Fruit fly (Drosophila melanogaster) whole organism, embryonic: ENCODE results near the gene tbrd-1.
A peak's percentile ranks its signal among the peaks of the same experiment; 100 is the strongest.

Experiments
- ATbp ChIP-seq: fragments of 200-800 bp; sonication (Bioruptor generic); optimal IDR thresholded peaks from 2 replicates; lab custom pipeline; 2017; ENCODE audit warnings: missing biosample characterization, mild to moderate bottlenecking, missing genetic modification characterization, missing genetic modification reagents
- Abd-B ChIP-seq: fragments of 200-800 bp; sonication (Bioruptor generic); optimal IDR thresholded peaks from 2 replicates; lab custom pipeline; 2018; ENCODE audit warnings: missing biosample characterization, mild to moderate bottlenecking, missing genetic modification characterization, moderate library complexity
- CG1024 ChIP-seq: fragments of 200-800 bp; sonication (Bioruptor generic); IDR thresholded peaks from 2 replicates; pipeline ENCODE4 v1.3.6; 2022; ENCODE audit warnings: missing biosample characterization, missing genetic modification characterization
- CG10543 ChIP-seq: fragments of 200-800 bp; sonication (Bioruptor generic); optimal IDR thresholded peaks from 3 replicates; lab custom pipeline; 2017; ENCODE audit warnings: missing biosample characterization, mild to moderate bottlenecking, missing genetic modification characterization, moderate library complexity
- CG12104 ChIP-seq: fragments of 200-800 bp; sonication (Bioruptor generic); optimal IDR thresholded peaks from 3 replicates; lab custom pipeline; 2016; ENCODE audit warnings: missing biosample characterization, missing genetic modification characterization
- CG12155 ChIP-seq: fragments of 200-800 bp; sonication (Bioruptor generic); optimal IDR thresholded peaks from 3 replicates; lab custom pipeline; 2016; ENCODE audit warnings: missing biosample characterization, missing genetic modification characterization
- CG12769 ChIP-seq: fragments of 200-800 bp; sonication (Bioruptor generic); optimal IDR thresholded peaks from 2 replicates; lab custom pipeline; 2019; ENCODE audit warnings: missing biosample characterization, mild to moderate bottlenecking, missing genetic modification characterization, moderate library complexity
- CG13296 ChIP-seq: fragments of 200-800 bp; sonication (Bioruptor generic); optimal IDR thresholded peaks from 3 replicates; lab custom pipeline; 2018; ENCODE audit warnings: missing biosample characterization, mild to moderate bottlenecking, missing genetic modification characterization
- CG13624 ChIP-seq: fragments of 200-800 bp; sonication (Bioruptor generic); optimal IDR thresholded peaks from 2 replicates; lab custom pipeline; 2016; ENCODE audit warnings: missing biosample characterization, missing genetic modification characterization
- CG14441 ChIP-seq: fragments of 200-800 bp; sonication (Bioruptor generic); IDR thresholded peaks from 2 replicates; pipeline ENCODE4 v1.3.6; 2022; ENCODE audit warnings: missing biosample characterization, missing genetic modification characterization
- CG1529 ChIP-seq: fragments of 200-800 bp; sonication (Bioruptor generic); optimal IDR thresholded peaks from 3 replicates; lab custom pipeline; 2018; ENCODE audit warnings: missing biosample characterization, missing genetic modification characterization
- CG17328 ChIP-seq: fragments of 200-800 bp; sonication (Bioruptor generic); IDR thresholded peaks from 2 replicates; pipeline ENCODE4 v1.3.6; 2022; ENCODE audit warnings: missing biosample characterization, missing genetic modification characterization
- CG17361 ChIP-seq: fragments of 200-800 bp; sonication (Bioruptor generic); IDR thresholded peaks from 3 replicates; pipeline ENCODE4 v1.3.6; 2022; ENCODE audit warnings: missing biosample characterization, missing genetic modification characterization
- CG1792 ChIP-seq: fragments of 200-800 bp; sonication (Bioruptor generic); optimal IDR thresholded peaks from 2 replicates; lab custom pipeline; 2016; ENCODE audit warnings: missing biosample characterization, missing genetic modification characterization
- CG2129 ChIP-seq: fragments of 200-800 bp; sonication (Bioruptor generic); IDR thresholded peaks from 2 replicates; pipeline ENCODE4 v1.3.6; 2022; ENCODE audit warnings: missing biosample characterization, missing genetic modification characterization; ENCODE audit not compliant: partially characterized antibody
- CG2889 ChIP-seq: fragments of 200-800 bp; sonication (Bioruptor generic); IDR thresholded peaks from 3 replicates; pipeline ENCODE4 v1.3.6; 2022; ENCODE audit warnings: missing biosample characterization, missing genetic modification characterization
- CG31224 ChIP-seq: fragments of 200-800 bp; sonication (Bioruptor generic); IDR thresholded peaks from 2 replicates; pipeline ENCODE4 v1.3.6; 2022; ENCODE audit warnings: missing biosample characterization, missing genetic modification characterization
- CG32772 ChIP-seq: fragments of 200-800 bp; sonication (Bioruptor generic); IDR thresholded peaks from 2 replicates; pipeline ENCODE4 v1.3.6; 2022; ENCODE audit warnings: missing biosample characterization, missing genetic modification characterization
- CG4707 ChIP-seq: fragments of 200-800 bp; sonication (Bioruptor generic); optimal IDR thresholded peaks from 2 replicates; lab custom pipeline; 2018; ENCODE audit warnings: missing biosample characterization, mild to moderate bottlenecking, missing genetic modification characterization, moderate library complexity
- CG7786 ChIP-seq: fragments of 200-800 bp; sonication (Bioruptor generic); optimal IDR thresholded peaks from 2 replicates; lab custom pipeline; 2016; ENCODE audit warnings: missing biosample characterization, missing genetic modification characterization
- CG8290 ChIP-seq, 3 experiments: fragments of 200-800 bp; sonication (Bioruptor generic); optimal IDR thresholded peaks; 2 replicates each; lab custom pipeline; 2016 to 2019; ENCODE audit warnings: missing biosample characterization in 3 of 3, missing genetic modification characterization in 3 of 3, mild to moderate bottlenecking in 2 of 3, moderate library complexity in 1 of 3
- CG9876 ChIP-seq: fragments of 200-800 bp; sonication (Bioruptor generic); optimal IDR thresholded peaks from 2 replicates; lab custom pipeline; 2016; ENCODE audit warnings: missing biosample characterization, missing genetic modification characterization
- CrebB ChIP-seq: fragments of 200-800 bp; sonication (Bioruptor generic); optimal IDR thresholded peaks from 3 replicates; lab custom pipeline; 2018; ENCODE audit warnings: missing biosample characterization, mild to moderate bottlenecking, missing genetic modification characterization
- D19A ChIP-seq: fragments of 200-800 bp; optimal IDR thresholded peaks from 3 replicates; lab custom pipeline; 2019; ENCODE audit warnings: missing biosample characterization, mild to moderate bottlenecking, missing genetic modification characterization, moderate library complexity
- Dek ChIP-seq: fragments of 200-800 bp; sonication (Bioruptor generic); optimal IDR thresholded peaks from 3 replicates; lab custom pipeline; 2019; ENCODE audit warnings: missing biosample characterization, mild to moderate bottlenecking, missing genetic modification characterization, moderate library complexity
- Drgx ChIP-seq: fragments of 200-800 bp; sonication (Bioruptor generic); IDR thresholded peaks from 2 replicates; pipeline ENCODE4 v1.3.6; 2022; ENCODE audit warnings: missing biosample characterization, missing genetic modification characterization
- Gsc ChIP-seq: fragments of 200-800 bp; sonication (Bioruptor generic); IDR thresholded peaks from 2 replicates; pipeline ENCODE4 v1.3.6; 2022; ENCODE audit warnings: missing biosample characterization, missing genetic modification characterization
- Gug ChIP-seq: fragments of 200-800 bp; sonication (Bioruptor generic); IDR thresholded peaks from 4 replicates; pipeline ENCODE4 v1.3.6; 2022; ENCODE audit warnings: missing biosample characterization, missing genetic modification characterization
- H2.0 ChIP-seq: fragments of 200-800 bp; sonication (Bioruptor generic); IDR thresholded peaks from 2 replicates; pipeline ENCODE4 v1.3.6; 2022; ENCODE audit warnings: missing biosample characterization, missing genetic modification characterization
- HmgD ChIP-seq: fragments of 200-800 bp; sonication (Bioruptor generic); optimal IDR thresholded peaks from 3 replicates; lab custom pipeline; 2016; ENCODE audit warnings: missing biosample characterization, missing genetic modification characterization
- Lhr ChIP-seq: fragments of 200-800 bp; sonication (Bioruptor generic); optimal IDR thresholded peaks from 3 replicates; lab custom pipeline; 2017; ENCODE audit warnings: mild to moderate bottlenecking, missing biosample characterization, missing genetic modification reagents, missing genetic modification characterization
- Poxn ChIP-seq: fragments of 200-800 bp; sonication (Bioruptor generic); IDR thresholded peaks from 2 replicates; pipeline ENCODE4 v1.3.6; 2022; ENCODE audit warnings: missing biosample characterization, missing genetic modification characterization
- Rx ChIP-seq: fragments of 200-800 bp; sonication (Bioruptor generic); IDR thresholded peaks from 2 replicates; pipeline ENCODE4 v1.3.6; 2022; ENCODE audit warnings: missing biosample characterization, missing genetic modification characterization
- Sry-β ChIP-seq: fragments of 200-800 bp; sonication (Bioruptor generic); optimal IDR thresholded peaks from 2 replicates; lab custom pipeline; 2018; ENCODE audit warnings: missing biosample characterization, mild to moderate bottlenecking, missing genetic modification characterization, moderate library complexity
- Sry-δ ChIP-seq: fragments of 200-800 bp; sonication (Bioruptor generic); optimal IDR thresholded peaks from 2 replicates; lab custom pipeline; 2016; ENCODE audit warnings: missing biosample characterization, missing genetic modification characterization
- Tbp ChIP-seq: fragments of >200 bp; optimal IDR thresholded peaks from 2 replicates; lab custom pipeline; 2018; ENCODE audit warnings: missing biosample characterization, missing genetic modification characterization
- ab ChIP-seq: fragments of 200-800 bp; sonication (Bioruptor generic); optimal IDR thresholded peaks from 2 replicates; lab custom pipeline; 2016; ENCODE audit warnings: missing biosample characterization, missing genetic modification characterization
- amos ChIP-seq: fragments of 200-800 bp; sonication (Bioruptor generic); IDR thresholded peaks from 2 replicates; pipeline ENCODE4 v1.3.6; 2022; ENCODE audit warnings: missing biosample characterization, missing genetic modification characterization; ENCODE audit not compliant: partially characterized antibody
- ase ChIP-seq: fragments of 200-800 bp; sonication (Bioruptor generic); IDR thresholded peaks from 3 replicates; pipeline ENCODE4 v1.3.6; 2022; ENCODE audit warnings: missing biosample characterization, missing genetic modification characterization
- bab2 ChIP-seq: fragments of 200-800 bp; sonication (Bioruptor generic); optimal IDR thresholded peaks from 2 replicates; lab custom pipeline; 2016; ENCODE audit warnings: missing biosample characterization, missing genetic modification characterization
- danr ChIP-seq: fragments of 200-800 bp; sonication (Bioruptor generic); IDR thresholded peaks from 2 replicates; pipeline ENCODE4 v1.3.6; 2022; ENCODE audit warnings: missing biosample characterization, missing genetic modification characterization
- jumu ChIP-seq: fragments of 200-800 bp; sonication (Bioruptor generic); optimal IDR thresholded peaks from 3 replicates; lab custom pipeline; 2016; ENCODE audit warnings: missing biosample characterization, missing genetic modification characterization
- kay ChIP-seq: fragments of 200-800 bp; sonication (Bioruptor generic); optimal IDR thresholded peaks from 2 replicates; lab custom pipeline; 2016; ENCODE audit warnings: missing biosample characterization, missing genetic modification characterization
- lab ChIP-seq: fragments of 200-800 bp; sonication (Bioruptor generic); optimal IDR thresholded peaks from 3 replicates; lab custom pipeline; 2017; ENCODE audit warnings: missing biosample characterization, missing genetic modification characterization, mild to moderate bottlenecking, moderate library complexity, missing genetic modification reagents
- lbe ChIP-seq: fragments of 200-800 bp; sonication (Bioruptor generic); optimal IDR thresholded peaks from 2 replicates; lab custom pipeline; 2016; ENCODE audit warnings: missing biosample characterization, mild to moderate bottlenecking, missing genetic modification characterization
- nerfin-1 ChIP-seq: fragments of 200-800 bp; sonication (Bioruptor generic); optimal IDR thresholded peaks from 3 replicates; lab custom pipeline; 2019; ENCODE audit warnings: missing biosample characterization, mild to moderate bottlenecking, missing genetic modification characterization, moderate library complexity
- oc ChIP-seq: fragments of 200-800 bp; sonication (Bioruptor generic); optimal IDR thresholded peaks from 2 replicates; lab custom pipeline; 2018; ENCODE audit warnings: missing biosample characterization, mild to moderate bottlenecking, missing genetic modification characterization, moderate library complexity
- pho ChIP-seq: fragments of 200-800 bp; sonication (Bioruptor generic); optimal IDR thresholded peaks from 2 replicates; lab custom pipeline; 2016; ENCODE audit warnings: missing biosample characterization, missing genetic modification characterization
- psq ChIP-seq: fragments of 200-800 bp; sonication (Bioruptor generic); optimal IDR thresholded peaks from 2 replicates; lab custom pipeline; 2017; ENCODE audit warnings: missing biosample characterization, missing genetic modification characterization
- repo ChIP-seq: fragments of 200-800 bp; sonication (Bioruptor generic); optimal IDR thresholded peaks from 2 replicates; lab custom pipeline; 2016; ENCODE audit warnings: missing biosample characterization, missing genetic modification characterization
- sqz ChIP-seq: fragments of 200-800 bp; sonication (Bioruptor generic); optimal IDR thresholded peaks from 3 replicates; lab custom pipeline; 2018; ENCODE audit warnings: missing biosample characterization, mild to moderate bottlenecking, missing genetic modification characterization
- tx ChIP-seq: fragments of 200-800 bp; sonication (Bioruptor generic); optimal IDR thresholded peaks from 2 replicates; lab custom pipeline; 2016; ENCODE audit warnings: missing biosample characterization, missing genetic modification characterization

The tbrd-1 gene

dm6 chr3R:23887096-23887421, 6.3 kb downstream of the tbrd-1 start (continued):
- TF ChIP-seq tx (GFP tag; lab: Kevin White, UChicago), result no peak
- TF ChIP-seq CG31224 (GFP tag; lab: Robert Waterston, UW), result peak; percentile 77
- TF ChIP-seq nerfin-1 (tag; lab: Kevin White, UChicago), result peak; percentile 92
- TF ChIP-seq bab2 (GFP tag; lab: Kevin White, UChicago), result peak; percentile 52
- TF ChIP-seq HmgD (GFP tag; lab: Kevin White, UChicago), result no peak
- TF ChIP-seq CG13624, result peak; percentile 24
- peak; percentile 90 for TF ChIP-seq lab (GFP tag; lab: Kevin White, UChicago)
- no peak for TF ChIP-seq CG1792 (GFP tag; lab: Kevin White, UChicago)
- peak; percentile 82 for TF ChIP-seq Gsc
- peak; percentile 94 for TF ChIP-seq H2.0 (GFP tag; lab: Robert Waterston, UW)
- TF ChIP-seq CG14441 (GFP tag; lab: Robert Waterston, UW), result peak; percentile 90
- peak; percentile 67 for TF ChIP-seq CG13296 (GFP tag; lab: Kevin White, UChicago)
- TF ChIP-seq CG1024 (GFP tag; lab: Robert Waterston, UW), result peak; percentile 92
- no peak for TF ChIP-seq CG9876 (GFP tag; lab: Kevin White, UChicago)
- TF ChIP-seq pho (GFP tag; lab: Kevin White, UChicago), result no peak
- TF ChIP-seq psq (GFP tag; lab: Kevin White, UChicago), result peak; percentile 84
- peak; percentile 85 for TF ChIP-seq Rx (GFP tag; lab: Robert Waterston, UW)
- TF ChIP-seq ase (GFP tag; lab: Robert Waterston, UW), result peak; percentile 90
- peak; percentile 78 for TF ChIP-seq CrebB
- TF ChIP-seq Sry-δ (GFP tag; lab: Kevin White, UChicago), result no peak
- TF ChIP-seq CG2889, result peak; percentile 88
- TF ChIP-seq Poxn (GFP tag; lab: Robert Waterston, UW), result no peak
- TF ChIP-seq D19A (tag; lab: Kevin White, UChicago), result peak; percentile 100
- no peak for TF ChIP-seq CG10543 (GFP tag; lab: Kevin White, UChicago)
- peak; percentile 84 for TF ChIP-seq Dek
- peak; percentile 99 for TF ChIP-seq Drgx (GFP tag; lab: Robert Waterston, UW)
- peak; percentile 90 for TF ChIP-seq ATbp (GFP tag; lab: Kevin White, UChicago)
- peak; percentile 84 for TF ChIP-seq CG8290 (GFP tag; optimal IDR thresholded peaks at IDR 0.05; lab: Kevin White, UChicago)
- TF ChIP-seq CG8290 (tag; optimal IDR thresholded peaks at IDR 0.05; lab: Kevin White, UChicago), result peak in 1 of 2 experiments; percentile 77
- no peak for TF ChIP-seq jumu (GFP tag; lab: Kevin White, UChicago)
- TF ChIP-seq CG4707 (GFP tag; lab: Kevin White, UChicago), result peak; percentile 86
- peak; percentile 75 for TF ChIP-seq CG12155 (GFP tag; lab: Kevin White, UChicago)
- peak; percentile 97 for TF ChIP-seq CG17328
- TF ChIP-seq kay (GFP tag; lab: Kevin White, UChicago), result peak; percentile 76
- TF ChIP-seq sqz (GFP tag; lab: Kevin White, UChicago), result peak; percentile 92
- peak; percentile 53 for TF ChIP-seq CG12769 (tag; lab: Kevin White, UChicago)
- peak; percentile 89 for TF ChIP-seq Gug (GFP tag; lab: Robert Waterston, UW)
- peak; percentile 94 for TF ChIP-seq CG1529 (GFP tag; lab: Kevin White, UChicago)
- peak; percentile 86 for TF ChIP-seq lbe (GFP tag; lab: Kevin White, UChicago)
- TF ChIP-seq Sry-β (GFP tag; lab: Kevin White, UChicago), result peak; percentile 59
- TF ChIP-seq amos, result no peak
- TF ChIP-seq oc (tag; lab: Kevin White, UChicago), result peak; percentile 96
- TF ChIP-seq Lhr (GFP tag; lab: Kevin White, UChicago), result peak; percentile 86
- peak; percentile 88 for TF ChIP-seq CG12104
- TF ChIP-seq CG17361 (GFP tag; lab: Robert Waterston, UW), result peak; percentile 93
- no peak for TF ChIP-seq CG2129 (GFP tag; lab: Robert Waterston, UW)
- TF ChIP-seq Tbp (GFP tag; lab: Kevin White, UChicago), result no peak
- TF ChIP-seq danr (GFP tag; lab: Robert Waterston, UW), result peak; percentile 81
- no peak for TF ChIP-seq repo (GFP tag; lab: Kevin White, UChicago)
- TF ChIP-seq CG7786, result no peak
- TF ChIP-seq CG32772, result peak; percentile 92
- TF ChIP-seq Abd-B (GFP tag; lab: Kevin White, UChicago), result peak; percentile 93
- TF ChIP-seq ab (GFP tag; lab: Kevin White, UChicago), result no peak
